Worm (Caenorhabditis elegans) whole organism, L4/young adult: ENCODE results near the gene F57A10.4.

Experiments used
- W03F9.2 ChIP-seq: fragments of 150-350 bp; optimal IDR thresholded peaks from 2 replicates; lab custom pipeline; 2014; ENCODE audit warnings: missing biosample characterization, missing genetic modification characterization
- him-1 ChIP-seq: sonication (generic microtip); optimal IDR thresholded peaks from 2 replicates; lab custom pipeline; 2016; ENCODE audit warnings: missing genotype, missing genetic modification reagents, missing genetic modification characterization, missing compliant biosample characterization

DNA sequence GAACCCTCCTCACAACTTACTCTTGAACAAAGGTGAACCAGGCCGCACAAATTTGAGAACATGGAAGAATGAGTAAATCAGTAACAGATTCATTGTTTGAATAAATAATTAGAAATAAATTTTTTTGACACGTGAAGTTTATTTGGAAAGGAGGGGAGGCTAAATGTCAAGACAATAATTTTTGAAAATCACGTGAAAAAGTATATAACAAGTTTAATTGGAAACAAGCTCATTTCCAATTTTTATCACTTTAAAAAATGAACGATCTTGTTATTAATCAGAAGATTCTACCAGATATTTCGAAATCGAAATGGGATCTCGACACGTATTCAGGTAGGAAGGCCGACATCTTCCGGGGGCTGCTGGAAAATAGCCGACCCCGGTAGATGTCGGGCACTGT lies 42.6 kb upstream of the F57A10.4 start, which contains the start of the genes irld-57 and sfxn-1.3:
- TF ChIP-seq W03F9.2 (tag; lab: Kevin White, UChicago) (no peak), him-1 (tag; lab: Kevin White, UChicago) (no peak)
